Worm (Caenorhabditis elegans): ENCODE data around the gene F41C3.8.

F41C3.8 gene

ce11 chrII:4715676-4716075, at the start of gene F41C3.8:
Gene F41C3.8 (plus strand): TSS chrII:4716046.
- no peak for TF ChIP-seq flh-1 (GFP tag; optimal IDR thresholded peaks at IDR 0.05)
- TF ChIP-seq sptf-1 (tag; optimal IDR thresholded peaks at IDR 0.05) = no peak
- no peak for TF ChIP-seq nhr-12 (tag; optimal IDR thresholded peaks at IDR 0.05)
- TF ChIP-seq pha-4 (tag; optimal IDR thresholded peaks at IDR 0.05) = no peak
- no peak for TF ChIP-seq ham-2 (GFP tag; optimal IDR thresholded peaks at IDR 0.05)
- TF ChIP-seq tbx-8 (GFP tag; optimal IDR thresholded peaks at IDR 0.05) = no peak
- no peak for TF ChIP-seq hlh-1 (tag; optimal IDR thresholded peaks at IDR 0.05)

ce11 chrII:4667572-4667971, 48.3 kb upstream of the F41C3.8 start, which contains the start of gene fut-5:
Gene fut-5 (minus strand): TSS chrII:4667672.
- TF ChIP-seq M03D4.4 (tag; optimal IDR thresholded peaks at IDR 0.05) (no peak), zip-8 (tag; optimal IDR thresholded peaks at IDR 0.05) (no peak), blmp-1 (tag; optimal IDR thresholded peaks at IDR 0.05) (no peak), mep-1 (tag; optimal IDR thresholded peaks at IDR 0.05) (no peak), cnd-1 (tag; optimal IDR thresholded peaks at IDR 0.05) (no peak), hlh-1 (tag; optimal IDR thresholded peaks at IDR 0.05) (no peak), unc-62 (GFP tag; optimal IDR thresholded peaks at IDR 0.05) (no peak), elt-3 (tag; optimal IDR thresholded peaks at IDR 0.05) (no peak), mls-2 (tag; optimal IDR thresholded peaks at IDR 0.05) (no peak), bed-3 (GFP tag; optimal IDR thresholded peaks at IDR 0.05) (no peak), ceh-39 (tag; optimal IDR thresholded peaks at IDR 0.05) (no peak), ham-2 (GFP tag; optimal IDR thresholded peaks at IDR 0.05) (no peak), sem-2 (GFP tag; optimal IDR thresholded peaks at IDR 0.05) (no peak), mab-5 (tag; optimal IDR thresholded peaks at IDR 0.05) (no peak), unc-39 (tag; optimal IDR thresholded peaks at IDR 0.05) (no peak), snpc-4 (tag; optimal IDR thresholded peaks at IDR 0.05) (no peak), elt-1 (tag; optimal IDR thresholded peaks at IDR 0.05; ENCODE audit: borderline replicate concordance, insufficient read depth) (no peak), tbx-8 (GFP tag; optimal IDR thresholded peaks at IDR 0.05) (no peak), nhr-2 (tag; optimal IDR thresholded peaks at IDR 0.05) (no peak)

ce11 chrII:4671692-4672091, 44.2 kb upstream of the F41C3.8 start, which contains the start of gene T05A7.6:
Gene T05A7.6 (minus strand): TSS chrII:4671792.
- TF ChIP-seq ceh-43 (GFP tag; optimal IDR thresholded peaks at IDR 0.05) (no peak), flh-1 (GFP tag; optimal IDR thresholded peaks at IDR 0.05) (no peak), nhr-28 (tag; optimal IDR thresholded peaks at IDR 0.05) (no peak), nhr-2 (tag; optimal IDR thresholded peaks at IDR 0.05) (no peak), tbx-8 (GFP tag; optimal IDR thresholded peaks at IDR 0.05) (no peak), lsy-2 (tag; optimal IDR thresholded peaks at IDR 0.05) (no peak), pha-4 (tag; optimal IDR thresholded peaks at IDR 0.05) (no peak), ces-1 (GFP tag; optimal IDR thresholded peaks at IDR 0.05) (no peak)

DNA sequence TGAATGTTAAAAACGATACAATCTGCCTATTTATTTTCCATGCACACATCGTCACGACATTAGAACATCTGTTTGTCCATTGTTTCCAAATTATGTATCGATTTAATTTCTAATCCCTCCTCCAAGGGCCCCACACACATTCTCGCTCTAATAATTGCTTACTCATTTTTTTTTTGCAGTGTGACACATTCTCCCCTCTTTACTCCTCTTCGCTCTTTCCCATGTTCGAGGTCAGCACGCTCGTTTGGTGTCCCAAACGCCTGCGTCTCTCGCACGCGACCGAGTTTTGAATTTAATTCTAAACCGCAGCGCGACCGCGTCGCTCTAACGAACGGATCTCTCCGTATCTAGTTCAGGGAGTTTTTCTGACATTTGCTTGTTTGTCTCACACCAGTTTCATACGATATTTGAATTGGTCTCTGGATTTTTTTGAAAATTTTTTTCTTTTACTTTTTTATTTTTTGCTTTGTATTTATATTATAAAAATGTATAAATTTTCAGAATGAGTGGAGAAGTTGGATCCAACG, 43.2 kb upstream of the F41C3.8 start, which contains the start of the genes clec-140 and hmg-11:
Gene clec-140, plus strand, starts transcription at position 477 of the 527 bp plus-strand sequence.
Gene hmg-11, plus strand, starts transcription at position 502 of the 527 bp plus-strand sequence.
- TF ChIP-seq ztf-11 (tag; optimal IDR thresholded peaks at IDR 0.05) (peak; percentile 76), flh-1 (GFP tag; optimal IDR thresholded peaks at IDR 0.05) (no peak), nhr-237 (tag; optimal IDR thresholded peaks at IDR 0.05) (no peak), mab-5 (tag; optimal IDR thresholded peaks at IDR 0.05) (no peak), nhr-2 (tag; optimal IDR thresholded peaks at IDR 0.05) (peak; percentile 63), blmp-1 (tag; optimal IDR thresholded peaks at IDR 0.05) (no peak), cnd-1 (tag; optimal IDR thresholded peaks at IDR 0.05) (peak; percentile 91), ceh-83 (GFP tag; optimal IDR thresholded peaks at IDR 0.05) (no peak), bed-3 (GFP tag; optimal IDR thresholded peaks at IDR 0.05) (no peak), tbx-8 (GFP tag; optimal IDR thresholded peaks at IDR 0.05) (no peak), ceh-43 (GFP tag; optimal IDR thresholded peaks at IDR 0.05) (peak; percentile 22), hlh-1 (tag; optimal IDR thresholded peaks at IDR 0.05) (peak; percentile 19), M03D4.4 (tag; optimal IDR thresholded peaks at IDR 0.05) (no peak), ceh-39 (tag; optimal IDR thresholded peaks at IDR 0.05) (peak; percentile 67), mls-2 (tag; optimal IDR thresholded peaks at IDR 0.05) (peak; percentile 60), zip-8 (tag; optimal IDR thresholded peaks at IDR 0.05) (no peak), nhr-76 (tag; optimal IDR thresholded peaks at IDR 0.05) (no peak), nhr-12 (tag; optimal IDR thresholded peaks at IDR 0.05) (no peak), ces-1 (GFP tag; optimal IDR thresholded peaks at IDR 0.05) (peak; percentile 83), snpc-4 (tag; optimal IDR thresholded peaks at IDR 0.05) (no peak), drap-1 (GFP tag; optimal IDR thresholded peaks at IDR 0.05) (no peak), mep-1 (tag; optimal IDR thresholded peaks at IDR 0.05) (peak; percentile 90), sptf-1 (tag; optimal IDR thresholded peaks at IDR 0.05) (peak; percentile 65), lin-13 (tag; optimal IDR thresholded peaks at IDR 0.05) (peak; percentile 30), pha-4 (tag; optimal IDR thresholded peaks at IDR 0.05) (peak; percentile 12), unc-120 (tag; optimal IDR thresholded peaks at IDR 0.05; ENCODE audit: poor library complexity, severe bottlenecking) (peak; percentile 43), unc-62 (GFP tag; optimal IDR thresholded peaks at IDR 0.05) (peak; percentile 43), lin-32 (GFP tag; optimal IDR thresholded peaks at IDR 0.05) (peak; percentile 59), elt-3 (tag; optimal IDR thresholded peaks at IDR 0.05) (no peak), elt-1 (tag; optimal IDR thresholded peaks at IDR 0.05; ENCODE audit: borderline replicate concordance, insufficient read depth) (no peak), ham-2 (GFP tag; optimal IDR thresholded peaks at IDR 0.05) (no peak), nhr-28 (tag; optimal IDR thresholded peaks at IDR 0.05) (no peak), lsy-2 (tag; optimal IDR thresholded peaks at IDR 0.05) (peak; percentile 3), unc-39 (tag; optimal IDR thresholded peaks at IDR 0.05) (no peak), sem-2 (GFP tag; optimal IDR thresholded peaks at IDR 0.05) (no peak)

Data from whole organism, mixed stage, embryonic.